Worm (Caenorhabditis elegans): ENCODE results near the gene W06F12.3.

W06F12.3 gene

ce11 chrIII:13697822-13698221, 37.0 kb upstream of the W06F12.3 start (continued):
- peak in 1 of 2 experiments; percentile 16 for TF ChIP-seq ztf-11 (tag; optimal IDR thresholded peaks at IDR 0.05)
- no peak for TF ChIP-seq pax-3 (tag; optimal IDR thresholded peaks at IDR 0.05)
- no peak for TF ChIP-seq vab-15 (tag; optimal IDR thresholded peaks at IDR 0.05)
- TF ChIP-seq blmp-1 (tag; optimal IDR thresholded peaks at IDR 0.05) = no peak
- TF ChIP-seq nhr-20 (tag; optimal IDR thresholded peaks at IDR 0.05) = no peak
- no peak for TF ChIP-seq elt-3 (tag; optimal IDR thresholded peaks at IDR 0.05)
- no peak for TF ChIP-seq lin-15B (tag; optimal IDR thresholded peaks at IDR 0.05)
- TF ChIP-seq C16A3.4 (tag; optimal IDR thresholded peaks at IDR 0.05) = no peak
- TF ChIP-seq irx-1 (tag; optimal IDR thresholded peaks at IDR 0.05) = no peak
- TF ChIP-seq xbp-1 (tag; optimal IDR thresholded peaks at IDR 0.05) = no peak
- TF ChIP-seq tbx-2 (tag; optimal IDR thresholded peaks at IDR 0.05) = peak; percentile 29
- no peak for TF ChIP-seq fkh-4 (tag; optimal IDR thresholded peaks at IDR 0.05; ENCODE audit: borderline replicate concordance)
- TF ChIP-seq swsn-7 (tag; optimal IDR thresholded peaks at IDR 0.05) = peak; percentile 34
- TF ChIP-seq dsc-1 (tag; optimal IDR thresholded peaks at IDR 0.05) = peak; percentile 9
- TF ChIP-seq nhr-28 (tag; optimal IDR thresholded peaks at IDR 0.05) = no peak
- peak; percentile 36 for TF ChIP-seq nhr-71 (tag; optimal IDR thresholded peaks at IDR 0.05)
- TF ChIP-seq lin-14 (GFP tag; optimal IDR thresholded peaks at IDR 0.05) = peak; percentile 82
- no peak for TF ChIP-seq isw-1 (GFP tag; IDR thresholded peaks at IDR 0.05)
- TF ChIP-seq dpl-1 (GFP tag; optimal IDR thresholded peaks at IDR 0.05) = peak in 1 of 3 experiments; percentile 0
- peak in 1 of 2 experiments; percentile 23 for TF ChIP-seq lsy-2 (tag; optimal IDR thresholded peaks at IDR 0.05)
- no peak for TF ChIP-seq unc-30 (tag; optimal IDR thresholded peaks at IDR 0.05)
- TF ChIP-seq hlh-4 (tag; optimal IDR thresholded peaks at IDR 0.05) = no peak
- no peak for TF ChIP-seq skn-1 (tag; optimal IDR thresholded peaks at IDR 0.05)
- peak in 1 of 2 experiments; percentile 2 for TF ChIP-seq efl-1 (optimal IDR thresholded peaks at IDR 0.05)
- peak in 1 of 2 experiments; percentile 89 for TF ChIP-seq efl-1 (GFP tag; optimal IDR thresholded peaks at IDR 0.05 in 1 of 2)
- TF ChIP-seq rnt-1 (tag; optimal IDR thresholded peaks at IDR 0.05) = no peak
- no peak for TF ChIP-seq lin-35 (GFP tag; optimal IDR thresholded peaks at IDR 0.05)
- TF ChIP-seq pag-3 (tag; optimal IDR thresholded peaks at IDR 0.05; ENCODE audit: borderline replicate concordance, insufficient read depth) = no peak
- TF ChIP-seq unc-86 (tag; optimal IDR thresholded peaks at IDR 0.05) = no peak

ce11 chrIII:13701691-13702090, 33.1 kb upstream of the W06F12.3 start, which contains the start of gene lit-1:
Gene lit-1, plus strand, starts transcription at chrIII:13701991.
- no peak for TF ChIP-seq nhr-12 (tag; optimal IDR thresholded peaks at IDR 0.05)

ce11 chrIII:13708415-13708814, 26.4 kb upstream of the W06F12.3 start:
- no peak for TF ChIP-seq mab-9 (GFP tag; IDR thresholded peaks at IDR 0.05)
- no peak for TF ChIP-seq efl-1 (optimal IDR thresholded peaks at IDR 0.05)
- TF ChIP-seq efl-1 (GFP tag; optimal IDR thresholded peaks at IDR 0.05 in 1 of 2) = peak in 1 of 2 experiments; percentile 11

ce11 chrIII:13709122-13709521, 25.7 kb upstream of the W06F12.3 start:
- no peak for TF ChIP-seq mep-1 (tag; optimal IDR thresholded peaks at IDR 0.05)
- no peak for TF ChIP-seq efl-1 (optimal IDR thresholded peaks at IDR 0.05)
- TF ChIP-seq efl-1 (GFP tag; optimal IDR thresholded peaks at IDR 0.05 in 1 of 2) = peak in 1 of 2 experiments; percentile 21
- no peak for TF ChIP-seq ama-1 (optimal IDR thresholded peaks at IDR 0.05)
- TF ChIP-seq pag-3 (tag; optimal IDR thresholded peaks at IDR 0.05; ENCODE audit: borderline replicate concordance, insufficient read depth) = no peak
- TF ChIP-seq C34B4.2 (tag; optimal IDR thresholded peaks at IDR 0.05) = no peak
- no peak for TF ChIP-seq ceh-90 (tag; optimal IDR thresholded peaks at IDR 0.05)
- TF ChIP-seq nhr-90 (tag; optimal IDR thresholded peaks at IDR 0.05; ENCODE audit: poor library complexity) = peak; percentile 4
- no peak for TF ChIP-seq vab-15 (tag; optimal IDR thresholded peaks at IDR 0.05)
- peak; percentile 39 for TF ChIP-seq nhr-20 (tag; optimal IDR thresholded peaks at IDR 0.05)
- TF ChIP-seq elt-3 (tag; optimal IDR thresholded peaks at IDR 0.05) = peak in 1 of 6 experiments; percentile 17
- no peak for TF ChIP-seq hpl-2 (GFP tag; optimal IDR thresholded peaks at IDR 0.05)
- no peak for TF ChIP-seq lin-39 (tag; optimal IDR thresholded peaks at IDR 0.05)
- TF ChIP-seq snu-23 (GFP tag; optimal IDR thresholded peaks at IDR 0.05) = peak; percentile 32
- TF ChIP-seq lsy-2 (tag; optimal IDR thresholded peaks at IDR 0.05) = peak in 1 of 2 experiments; percentile 30
- no peak for TF ChIP-seq lin-14 (GFP tag; optimal IDR thresholded peaks at IDR 0.05)
- no peak for TF ChIP-seq jun-1 (tag; optimal IDR thresholded peaks at IDR 0.05)
- TF ChIP-seq nhr-47 (tag; optimal IDR thresholded peaks at IDR 0.05) = no peak
- no peak for TF ChIP-seq dsc-1 (tag; optimal IDR thresholded peaks at IDR 0.05)
- no peak for TF ChIP-seq tlp-1 (tag; optimal IDR thresholded peaks at IDR 0.05)
- TF ChIP-seq blmp-1 (tag; optimal IDR thresholded peaks at IDR 0.05) = peak; percentile 98
- TF ChIP-seq fos-1 (tag; optimal IDR thresholded peaks at IDR 0.05) = no peak
- no peak for TF ChIP-seq sup-37 (GFP tag; optimal IDR thresholded peaks at IDR 0.05)
- no peak for TF ChIP-seq Y116A8C.19 (tag; optimal IDR thresholded peaks at IDR 0.05; ENCODE audit: borderline replicate concordance)
- TF ChIP-seq sox-4 (tag; optimal IDR thresholded peaks at IDR 0.05) = no peak
- TF ChIP-seq lin-15B (tag; optimal IDR thresholded peaks at IDR 0.05) = no peak
- peak in 1 of 2 experiments; percentile 31 for TF ChIP-seq lin-35 (GFP tag; optimal IDR thresholded peaks at IDR 0.05)
